Fruit fly (Drosophila melanogaster) whole organism, prepupa: ENCODE measurements around the gene CG4133.

Experiments
- Blimp-1 ChIP-seq: fragments of 200-800 bp; sonication (Bioruptor generic); optimal IDR thresholded peaks from 3 replicates; lab custom pipeline; 2017; ENCODE audit warnings: missing biosample characterization, missing genetic modification characterization, mild to moderate bottlenecking, moderate library complexity, missing genetic modification reagents
- CG10669 ChIP-seq: fragments of 200-800 bp; sonication (Bioruptor generic); optimal IDR thresholded peaks from 3 replicates; lab custom pipeline; 2018; ENCODE audit warnings: missing biosample characterization, mild to moderate bottlenecking, missing genetic modification characterization, moderate library complexity
- CG11294 ChIP-seq: fragments of 200-800 bp; sonication (Bioruptor generic); IDR thresholded peaks from 2 replicates; pipeline ENCODE4 v1.3.6; 2022; ENCODE audit warnings: missing biosample characterization, missing genetic modification characterization
- CG1621 ChIP-seq: fragments of 200-800 bp; sonication (Bioruptor generic); optimal IDR thresholded peaks from 3 replicates; lab custom pipeline; 2018; ENCODE audit warnings: missing biosample characterization, mild to moderate bottlenecking, missing genetic modification characterization
- CG16779 ChIP-seq: fragments of 200-800 bp; sonication (Bioruptor generic); optimal IDR thresholded peaks from 3 replicates; lab custom pipeline; 2017; ENCODE audit warnings: missing biosample characterization, mild to moderate bottlenecking, missing genetic modification characterization
- CG31627 ChIP-seq: fragments of 200-800 bp; sonication (Bioruptor generic); optimal IDR thresholded peaks from 3 replicates; lab custom pipeline; 2016; ENCODE audit warnings: missing biosample characterization, missing genetic modification characterization
- CG32006 ChIP-seq: fragments of 200-800 bp; sonication (Bioruptor generic); optimal IDR thresholded peaks from 3 replicates; lab custom pipeline; 2017; ENCODE audit warnings: missing biosample characterization, mild to moderate bottlenecking, missing genetic modification characterization
- CG3919 ChIP-seq: fragments of 200-800 bp; sonication (Bioruptor generic); optimal IDR thresholded peaks from 3 replicates; lab custom pipeline; 2016; ENCODE audit warnings: missing biosample characterization, missing genetic modification characterization
- CG4318 ChIP-seq: fragments of 200-800 bp; sonication (Bioruptor generic); optimal IDR thresholded peaks from 3 replicates; lab custom pipeline; 2017; ENCODE audit warnings: missing biosample characterization, mild to moderate bottlenecking, missing genetic modification characterization
- CG6276 ChIP-seq: fragments of 200-800 bp; sonication (Bioruptor generic); optimal IDR thresholded peaks from 2 replicates; lab custom pipeline; 2017; ENCODE audit warnings: missing biosample characterization, mild to moderate bottlenecking, missing genetic modification characterization
- CG6792 ChIP-seq: fragments of 200-800 bp; sonication (Bioruptor generic); optimal IDR thresholded peaks from 3 replicates; lab custom pipeline; 2016; ENCODE audit warnings: missing biosample characterization, missing genetic modification characterization
- CG6808 ChIP-seq: fragments of 200-800 bp; sonication (Bioruptor generic); optimal IDR thresholded peaks from 3 replicates; lab custom pipeline; 2017; ENCODE audit warnings: missing biosample characterization, missing genetic modification characterization, mild to moderate bottlenecking, moderate library complexity, missing genetic modification reagents
- CG6854 ChIP-seq: fragments of 200-800 bp; sonication (Bioruptor generic); optimal IDR thresholded peaks from 2 replicates; lab custom pipeline; 2017; ENCODE audit warnings: missing biosample characterization, mild to moderate bottlenecking, missing genetic modification characterization
- CG8119 ChIP-seq: fragments of 200-800 bp; sonication (Bioruptor generic); IDR thresholded peaks from 3 replicates; pipeline ENCODE4 v1.3.6; 2022; ENCODE audit warnings: missing biosample characterization, missing genetic modification characterization
- CG8632 ChIP-seq: fragments of 200-800 bp; sonication (Bioruptor generic); optimal IDR thresholded peaks from 3 replicates; lab custom pipeline; 2016; ENCODE audit warnings: missing biosample characterization, missing genetic modification characterization
- CG9139 ChIP-seq: fragments of 200-800 bp; sonication (Bioruptor generic); optimal IDR thresholded peaks from 3 replicates; lab custom pipeline; 2017; ENCODE audit warnings: missing biosample characterization, mild to moderate bottlenecking, missing genetic modification characterization
- Eip75B ChIP-seq: fragments of 200-800 bp; sonication (Bioruptor generic); optimal IDR thresholded peaks from 3 replicates; lab custom pipeline; 2016; ENCODE audit warnings: missing biosample characterization, missing genetic modification characterization
- Eip78C ChIP-seq: fragments of 200-800 bp; sonication (Bioruptor generic); peaks from one replicate; lab custom pipeline; 2016; ENCODE audit warnings: missing biosample characterization, missing genetic modification characterization
- Ets21C ChIP-seq: fragments of 200-800 bp; sonication (Bioruptor generic); optimal IDR thresholded peaks from 3 replicates; lab custom pipeline; 2016; ENCODE audit warnings: missing biosample characterization, missing genetic modification characterization
- Ets96B ChIP-seq: fragments of 200-800 bp; optimal IDR thresholded peaks from 2 replicates; lab custom pipeline; 2019; ENCODE audit warnings: missing biosample characterization, mild to moderate bottlenecking, missing genetic modification characterization, moderate library complexity
- Gug ChIP-seq: fragments of 200-800 bp; sonication (Bioruptor generic); IDR thresholded peaks from 2 replicates; pipeline ENCODE4 v1.3.6; 2022; ENCODE audit warnings: missing biosample characterization, missing genetic modification characterization
- Hr4 ChIP-seq: fragments of 200-800 bp; sonication (Bioruptor generic); optimal IDR thresholded peaks from 3 replicates; lab custom pipeline; 2016; ENCODE audit warnings: missing biosample characterization, missing genetic modification characterization
- Lpt ChIP-seq: fragments of 200-800 bp; sonication (Bioruptor generic); optimal IDR thresholded peaks from 3 replicates; lab custom pipeline; 2016; ENCODE audit warnings: missing biosample characterization, missing genetic modification characterization
- Met ChIP-seq: fragments of 200-800 bp; sonication (Bioruptor generic); optimal IDR thresholded peaks from 3 replicates; lab custom pipeline; 2016; ENCODE audit warnings: missing biosample characterization, missing genetic modification characterization
- OdsH ChIP-seq: fragments of 200-800 bp; sonication (Bioruptor generic); optimal IDR thresholded peaks from 3 replicates; lab custom pipeline; 2016; ENCODE audit warnings: missing biosample characterization, missing genetic modification characterization
- Sox102F ChIP-seq: fragments of 200-800 bp; sonication (Bioruptor generic); optimal IDR thresholded peaks from 2 replicates; lab custom pipeline; 2016; ENCODE audit warnings: missing biosample characterization, mild to moderate bottlenecking, missing genetic modification characterization
- Sox14 ChIP-seq: fragments of 200-800 bp; sonication (Bioruptor generic); optimal IDR thresholded peaks from 3 replicates; lab custom pipeline; 2016; ENCODE audit warnings: missing biosample characterization, missing genetic modification characterization
- achi ChIP-seq: fragments of 200-800 bp; sonication (Bioruptor generic); optimal IDR thresholded peaks from 3 replicates; lab custom pipeline; 2016; ENCODE audit warnings: missing biosample characterization, missing genetic modification characterization
- cyc ChIP-seq: fragments of 200-800 bp; sonication (Bioruptor generic); optimal IDR thresholded peaks from 3 replicates; lab custom pipeline; 2016; ENCODE audit warnings: missing biosample characterization, missing genetic modification characterization
- eg ChIP-seq: fragments of 200-800 bp; sonication (Bioruptor generic); IDR thresholded peaks from 3 replicates; pipeline ENCODE4 v1.3.6; 2022; ENCODE audit warnings: missing biosample characterization, missing genetic modification characterization
- esn ChIP-seq: fragments of 200-800 bp; sonication (Bioruptor generic); optimal IDR thresholded peaks from 2 replicates; lab custom pipeline; 2016; ENCODE audit warnings: missing biosample characterization, mild to moderate bottlenecking, missing genetic modification characterization, moderate library complexity
- fd59A ChIP-seq: fragments of 200-800 bp; sonication (Bioruptor generic); optimal IDR thresholded peaks from 2 replicates; lab custom pipeline; 2017; ENCODE audit warnings: missing biosample characterization, mild to moderate bottlenecking, missing genetic modification characterization, missing genetic modification reagents
- fd85E ChIP-seq: fragments of 200-800 bp; sonication (Bioruptor generic); optimal IDR thresholded peaks from 3 replicates; lab custom pipeline; 2016; ENCODE audit warnings: missing biosample characterization, missing genetic modification characterization
- lz ChIP-seq: fragments of 200-800 bp; sonication (Bioruptor generic); optimal IDR thresholded peaks from 3 replicates; lab custom pipeline; 2016; ENCODE audit warnings: missing biosample characterization, missing genetic modification characterization
- pdm3 ChIP-seq: fragments of 200-800 bp; sonication (Bioruptor generic); optimal IDR thresholded peaks from 3 replicates; lab custom pipeline; 2016; ENCODE audit warnings: missing biosample characterization, missing genetic modification characterization
- salr ChIP-seq, 2 experiments: fragments of 200-800 bp; sonication (Bioruptor generic); optimal IDR thresholded peaks; 3 replicates each; lab custom pipeline; 2016 to 2018; ENCODE audit warnings: missing biosample characterization in 2 of 2, missing genetic modification characterization in 2 of 2, mild to moderate bottlenecking in 1 of 2
- spab ChIP-seq: fragments of 200-800 bp; sonication (Bioruptor generic); optimal IDR thresholded peaks from 2 replicates; lab custom pipeline; 2017; ENCODE audit warnings: missing biosample characterization, mild to moderate bottlenecking, missing genetic modification characterization, missing genetic modification reagents
- topi ChIP-seq: fragments of 200-800 bp; sonication (Bioruptor generic); optimal IDR thresholded peaks from 3 replicates; lab custom pipeline; 2016; ENCODE audit warnings: missing biosample characterization, missing genetic modification characterization
- vri ChIP-seq: fragments of 200-800 bp; sonication (Bioruptor generic); optimal IDR thresholded peaks from 3 replicates; lab custom pipeline; 2016; ENCODE audit warnings: missing biosample characterization, mild to moderate bottlenecking, missing genetic modification characterization

CG4133 gene

DNA sequence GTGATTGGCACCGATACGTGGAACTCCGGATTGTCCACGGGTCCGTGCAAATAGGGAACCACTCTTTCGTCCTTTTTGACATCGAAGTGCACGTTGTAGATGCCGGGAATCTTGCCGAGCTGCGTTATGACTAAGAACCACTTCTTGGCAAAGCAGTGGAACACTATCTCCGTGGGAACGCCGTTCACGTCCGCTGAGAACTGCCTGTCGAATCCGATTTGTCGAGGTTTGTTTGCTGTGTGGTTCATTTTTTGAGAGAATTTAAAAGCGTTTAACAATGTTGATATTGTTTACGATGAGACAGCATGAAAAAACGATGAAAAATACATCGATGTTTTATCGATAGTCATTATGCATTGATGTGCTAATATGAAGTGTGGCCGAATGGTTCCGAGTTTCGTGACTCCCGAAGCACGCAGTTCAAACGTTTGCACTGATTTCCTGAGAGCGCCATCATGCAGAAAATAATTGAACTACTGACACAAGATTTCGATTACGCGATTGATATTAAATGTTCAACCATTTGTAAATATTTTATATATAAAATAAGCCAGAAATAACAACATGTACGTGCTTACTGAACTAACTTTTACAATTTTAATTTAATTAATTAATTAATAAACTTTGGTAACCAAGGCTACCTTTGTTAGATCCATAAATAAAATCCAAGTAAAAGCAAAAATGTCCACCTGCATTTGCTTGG, 34.1 kb upstream of the CG4133 start, which contains the start of the genes CG11885 and CG13692 (continued):
- TF ChIP-seq cyc (GFP tag; lab: Kevin White, UChicago): peak; percentile 3
- TF ChIP-seq CG10669 (GFP tag; lab: Kevin White, UChicago): no peak
- no peak for TF ChIP-seq CG6854
- no peak for TF ChIP-seq Hr4
- TF ChIP-seq CG9139 (GFP tag; lab: Kevin White, UChicago): no peak
- no peak for TF ChIP-seq Gug (GFP tag; lab: Robert Waterston, UW)
- no peak for TF ChIP-seq CG11294
- no peak for TF ChIP-seq Ets96B (tag; lab: Kevin White, UChicago)
- TF ChIP-seq spab (GFP tag; lab: Kevin White, UChicago): no peak
- TF ChIP-seq CG8632: no peak
- no peak for TF ChIP-seq CG6792 (GFP tag; lab: Kevin White, UChicago)
- TF ChIP-seq fd59A (GFP tag; lab: Kevin White, UChicago): no peak
- TF ChIP-seq Blimp-1 (GFP tag; lab: Kevin White, UChicago): no peak
- peak; percentile 35 for TF ChIP-seq lz (GFP tag; lab: Kevin White, UChicago)
- peak; percentile 58 for TF ChIP-seq Eip78C
- TF ChIP-seq CG3919 (GFP tag; lab: Kevin White, UChicago): peak; percentile 38
- TF ChIP-seq Met (GFP tag; lab: Kevin White, UChicago): peak; percentile 5
- TF ChIP-seq Eip75B: no peak
- no peak for TF ChIP-seq CG8119 (GFP tag; lab: Robert Waterston, UW)
- no peak for TF ChIP-seq CG32006 (GFP tag; lab: Kevin White, UChicago)
- no peak for TF ChIP-seq Sox102F
- no peak for TF ChIP-seq pdm3
- no peak for TF ChIP-seq eg (GFP tag; lab: Robert Waterston, UW)
- TF ChIP-seq CG16779: no peak
- peak; percentile 43 for TF ChIP-seq Sox14 (GFP tag; lab: Kevin White, UChicago)
- peak; percentile 44 for TF ChIP-seq esn (GFP tag; lab: Kevin White, UChicago)
- TF ChIP-seq CG4318 (GFP tag; lab: Kevin White, UChicago): no peak
- no peak for TF ChIP-seq fd85E (GFP tag; lab: Kevin White, UChicago)

DNA sequence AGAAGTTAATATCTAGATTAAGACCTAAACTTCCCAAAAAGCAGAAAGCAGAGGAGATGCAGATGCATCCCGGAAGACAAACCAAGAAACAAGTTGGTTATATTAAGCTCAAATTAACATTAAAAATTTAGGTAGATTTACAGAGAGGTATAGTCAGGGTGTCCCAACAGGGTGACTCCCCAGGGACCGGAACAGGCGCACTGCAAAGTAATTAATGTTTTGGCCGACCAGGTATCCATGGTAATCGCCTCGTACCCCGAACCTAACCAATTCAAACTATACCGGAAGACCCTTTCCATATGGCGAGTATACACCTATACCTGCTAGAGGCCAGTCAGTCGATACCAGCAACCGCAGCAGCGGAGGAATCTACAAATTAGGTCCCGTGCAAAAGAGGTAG, 32.8 kb upstream of the CG4133 start, which contains the start of gene BBS8:
Gene BBS8, plus strand, starts transcription at position 301 of the 400 bp plus-strand sequence.
- no peak for TF ChIP-seq CG6792 (GFP tag; lab: Kevin White, UChicago)
- no peak for TF ChIP-seq CG31627 (GFP tag; lab: Kevin White, UChicago)
- no peak for TF ChIP-seq lz (GFP tag; lab: Kevin White, UChicago)
- no peak for TF ChIP-seq CG1621 (tag; lab: Kevin White, UChicago)
- TF ChIP-seq Blimp-1 (GFP tag; lab: Kevin White, UChicago): no peak
- TF ChIP-seq CG6276: no peak
- TF ChIP-seq OdsH (GFP tag; lab: Kevin White, UChicago): no peak
- no peak for TF ChIP-seq Ets96B (tag; lab: Kevin White, UChicago)
- no peak for TF ChIP-seq achi
- TF ChIP-seq Met (GFP tag; lab: Kevin White, UChicago): no peak
- no peak for TF ChIP-seq Ets21C (GFP tag; lab: Kevin White, UChicago)
- no peak for TF ChIP-seq Lpt (GFP tag; lab: Kevin White, UChicago)
- TF ChIP-seq topi: no peak
- TF ChIP-seq CG10669 (GFP tag; lab: Kevin White, UChicago): no peak
- no peak for TF ChIP-seq salr (GFP tag; optimal IDR thresholded peaks at IDR 0.05; lab: Kevin White, UChicago)
- TF ChIP-seq CG6808 (GFP tag; lab: Kevin White, UChicago): no peak
- no peak for TF ChIP-seq eg (GFP tag; lab: Robert Waterston, UW)
- no peak for TF ChIP-seq vri (GFP tag; lab: Kevin White, UChicago)
